Fruit fly (Drosophila melanogaster): ENCODE measurements around the gene CG17806.

Gene CG17806

dm6 chr3R:17810951-17811706, 8.1 kb upstream of the CG17806 start, which contains the start of the genes Alg1 and tinc (continued):
- TF ChIP-seq Med (GFP tag): peak; percentile 75
- no peak for TF ChIP-seq Hr78 (GFP tag; optimal IDR thresholded peaks at IDR 0.05)
- peak; percentile 72 for TF ChIP-seq chm (GFP tag; IDR thresholded peaks at IDR 0.05)
- no peak for TF ChIP-seq Hmx (GFP tag; optimal IDR thresholded peaks at IDR 0.05)
- TF ChIP-seq ken (GFP tag; IDR thresholded peaks at IDR 0.05): peak; percentile 15; the same call in 1 of the 3 replicates
- TF ChIP-seq Ada2b (GFP tag; IDR thresholded peaks at IDR 0.05): no peak
- peak; percentile 58 for TF ChIP-seq Rfx (GFP tag; IDR thresholded peaks at IDR 0.05)
- TF ChIP-seq CG16815 (GFP tag; optimal IDR thresholded peaks at IDR 0.05): no peak
- TF ChIP-seq HHEX (GFP tag; optimal IDR thresholded peaks at IDR 0.05): peak; percentile 16
- peak; percentile 76 for TF ChIP-seq Nf-YC (tag; optimal IDR thresholded peaks at IDR 0.05)
- no peak; the same call in 1 of the 2 replicates for TF ChIP-seq Oaz (GFP tag; IDR thresholded peaks at IDR 0.05)
- TF ChIP-seq PHDP (tag; optimal IDR thresholded peaks at IDR 0.05): peak; percentile 86

- TF ChIP-seq CG17361 (GFP tag; IDR thresholded peaks at IDR 0.05) (0 out of 3 replicates have a peak, but pooled peaks have one; percentile 20), seq (GFP tag; IDR thresholded peaks at IDR 0.05) (no peak), Drgx (GFP tag; IDR thresholded peaks at IDR 0.05) (no peak), caup (GFP tag; optimal IDR thresholded peaks at IDR 0.05; ENCODE audit: severe bottlenecking) (no peak), CG14441 (GFP tag; IDR thresholded peaks at IDR 0.05) (no peak), Bdp1 (GFP tag; optimal IDR thresholded peaks at IDR 0.05) (no peak), CG18476 (GFP tag; optimal IDR thresholded peaks at IDR 0.05) (no peak), Asciz (GFP tag; optimal IDR thresholded peaks at IDR 0.05) (no peak), gce (GFP tag; IDR thresholded peaks at IDR 0.05) (no peak), B-H2 (GFP tag; optimal IDR thresholded peaks at IDR 0.05) (peak; percentile 31), CG11696 (GFP tag; IDR thresholded peaks at IDR 0.05) (no peak), TFAM (GFP tag; optimal IDR thresholded peaks at IDR 0.05) (no peak), Dip3 (GFP tag; optimal IDR thresholded peaks at IDR 0.05) (no peak), disco-r (GFP tag; optimal IDR thresholded peaks at IDR 0.05) (no peak), tna (GFP tag; IDR thresholded peaks at IDR 0.05; ENCODE audit: partially characterized antibody) (peak; percentile 79), D19B (GFP tag; optimal IDR thresholded peaks at IDR 0.05) (no peak), gro (GFP tag; optimal IDR thresholded peaks at IDR 0.05) (no peak), CG14860 (GFP tag; IDR thresholded peaks at IDR 0.05; ENCODE audit: partially characterized antibody) (peak; percentile 85), CG17568 (GFP tag; optimal IDR thresholded peaks at IDR 0.05) (no peak), E2f1 (GFP tag; IDR thresholded peaks at IDR 0.05) (no peak), zen2 (GFP tag; IDR thresholded peaks at IDR 0.05; ENCODE audit: partially characterized antibody) (peak; percentile 95), Sry-δ (GFP tag; optimal IDR thresholded peaks at IDR 0.05) (peak; percentile 91), Rx (GFP tag; IDR thresholded peaks at IDR 0.05) (no peak), CG9817 (tag; optimal IDR thresholded peaks at IDR 0.05) (no peak), CG9797 (GFP tag; optimal IDR thresholded peaks at IDR 0.05) (peak; percentile 77), CG8478 (optimal IDR thresholded peaks at IDR 0.05) (no peak), CG10543 (GFP tag; optimal IDR thresholded peaks at IDR 0.05) (no peak), CG13123 (GFP tag; optimal IDR thresholded peaks at IDR 0.05) (no peak), wdn (GFP tag; IDR thresholded peaks at IDR 0.05) (no peak), fd64A (GFP tag; optimal IDR thresholded peaks at IDR 0.05) (no peak), CG12104 (GFP tag; optimal IDR thresholded peaks at IDR 0.05) (no peak), Mrtf (GFP tag; IDR thresholded peaks at IDR 0.05) (no peak), CG3163 (GFP tag; optimal IDR thresholded peaks at IDR 0.05) (no peak), dmrt99B (tag; optimal IDR thresholded peaks at IDR 0.05) (no peak), crol (GFP tag; IDR thresholded peaks at IDR 0.05) (no peak), bab2 (GFP tag; optimal IDR thresholded peaks at IDR 0.05) (no peak), dan (GFP tag; IDR thresholded peaks at IDR 0.05) (no peak), CG12659 (GFP tag; optimal IDR thresholded peaks at IDR 0.05) (peak; percentile 63)
Measured at dm6 chr3R:17809014-17809413, 6.0 kb upstream of the CG17806 start, which contains the start of gene Odj. Gene Odj, minus strand, starts transcription at chr3R:17809222.
